Worm (Caenorhabditis elegans) whole organism, L4/young adult: Measurements from ENCODE around the gene aaim-1.

ENCODE experiments used
- W03F9.2 ChIP-seq: fragments of 150-350 bp; optimal IDR thresholded peaks from 2 replicates; lab custom pipeline; 2014; ENCODE audit warnings: missing biosample characterization, missing genetic modification characterization
- dao-5 ChIP-seq: sonication (generic microtip); optimal IDR thresholded peaks from 2 replicates; lab custom pipeline; 2016; ENCODE audit warnings: missing genotype, missing genetic modification characterization, moderate library complexity, missing compliant biosample characterization
- him-1 ChIP-seq: sonication (generic microtip); optimal IDR thresholded peaks from 2 replicates; lab custom pipeline; 2016; ENCODE audit warnings: missing genotype, missing genetic modification reagents, missing genetic modification characterization, missing compliant biosample characterization

aaim-1 gene

DNA sequence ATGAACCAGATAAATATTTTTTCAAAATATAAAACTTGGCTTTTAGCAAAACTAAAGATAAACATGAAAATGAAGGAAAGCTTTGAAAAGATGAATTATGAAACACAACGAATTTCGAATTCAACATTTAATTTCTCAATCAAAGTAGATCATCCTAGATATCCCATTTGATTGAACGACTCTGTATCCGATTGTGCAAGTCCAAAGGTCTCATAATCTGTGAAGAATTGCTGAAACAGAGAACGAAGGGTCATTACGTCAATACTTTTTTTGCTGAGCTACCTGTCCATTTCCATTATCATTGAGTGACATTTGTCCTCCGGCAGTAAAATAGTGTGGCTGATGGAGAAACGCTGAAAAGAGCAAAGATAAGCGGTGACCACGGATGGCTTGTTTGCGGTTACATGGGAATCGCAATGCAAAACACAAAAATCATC lies 39.6 kb downstream of the aaim-1 start:
- peak; percentile 44 for TF ChIP-seq dao-5 (tag; lab: Kevin White, UChicago)
- no peak for TF ChIP-seq him-1 (tag; lab: Kevin White, UChicago)

- no peak for TF ChIP-seq him-1 (tag; lab: Kevin White, UChicago)
- no peak for TF ChIP-seq W03F9.2 (tag; lab: Kevin White, UChicago)
- no peak for TF ChIP-seq dao-5 (tag; lab: Kevin White, UChicago)
Observed at ce11 chrX:6520644-6521043, 41.6 kb downstream of the aaim-1 start.

ce11 chrX:6519946-6520345 lies 42.3 kb downstream of the aaim-1 start:
- TF ChIP-seq dao-5 (tag; lab: Kevin White, UChicago) = no peak
- TF ChIP-seq W03F9.2 (tag; lab: Kevin White, UChicago) = no peak
- no peak for TF ChIP-seq him-1 (tag; lab: Kevin White, UChicago)

DNA sequence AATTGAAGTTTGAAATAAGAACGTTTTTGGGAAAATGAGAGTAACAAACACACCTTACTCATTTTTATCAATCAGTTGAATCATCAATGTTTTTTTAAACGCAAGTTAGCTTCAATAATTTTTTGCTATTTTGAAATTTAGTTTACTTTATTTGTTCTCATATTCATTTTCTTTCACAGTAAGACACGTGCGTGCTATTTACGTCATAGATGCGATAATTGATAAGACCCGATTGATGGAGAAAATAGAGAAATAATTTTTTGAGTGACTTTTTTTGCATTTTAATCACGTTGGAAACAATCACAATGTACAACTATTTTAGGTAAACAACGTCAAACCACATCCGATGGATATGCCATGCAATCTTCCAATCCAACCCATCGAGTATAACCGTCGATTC lies 42.8 kb downstream of the aaim-1 start:
- TF ChIP-seq him-1 (tag; lab: Kevin White, UChicago) = no peak
- TF ChIP-seq W03F9.2 (tag; lab: Kevin White, UChicago) = no peak
- no peak for TF ChIP-seq dao-5 (tag; lab: Kevin White, UChicago)

DNA sequence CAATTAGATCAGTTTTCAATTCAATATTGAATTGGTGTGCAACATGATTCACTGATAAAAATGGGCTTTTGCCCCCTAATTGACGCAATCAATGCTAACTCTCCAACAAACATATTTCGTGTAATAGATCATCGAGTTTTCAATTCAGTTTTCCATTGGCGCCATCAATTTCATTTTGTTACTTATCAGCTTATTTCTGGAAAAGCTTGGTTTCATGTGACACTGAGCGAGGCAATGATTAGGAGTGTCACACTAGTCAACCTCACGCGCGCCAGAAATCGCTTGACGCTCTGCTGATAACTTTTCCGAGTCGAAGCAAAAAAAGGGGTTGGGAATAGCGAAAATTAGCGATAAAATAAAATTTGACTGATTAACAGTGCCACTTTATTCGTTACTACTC lies 43.7 kb downstream of the aaim-1 start, which contains the start of gene ets-4:
TSS of gene ets-4 (plus strand) at position 347 of the 400 bp plus-strand sequence.
- TF ChIP-seq W03F9.2 (tag; lab: Kevin White, UChicago) = no peak
- TF ChIP-seq dao-5 (tag; lab: Kevin White, UChicago) = no peak
- no peak for TF ChIP-seq him-1 (tag; lab: Kevin White, UChicago)

- no peak for TF ChIP-seq W03F9.2 (tag; lab: Kevin White, UChicago)
- TF ChIP-seq dao-5 (tag; lab: Kevin White, UChicago) = no peak
- no peak for TF ChIP-seq him-1 (tag; lab: Kevin White, UChicago)
Observed at ce11 chrX:6517025-6517770, 45.0 kb downstream of the aaim-1 start.

DNA sequence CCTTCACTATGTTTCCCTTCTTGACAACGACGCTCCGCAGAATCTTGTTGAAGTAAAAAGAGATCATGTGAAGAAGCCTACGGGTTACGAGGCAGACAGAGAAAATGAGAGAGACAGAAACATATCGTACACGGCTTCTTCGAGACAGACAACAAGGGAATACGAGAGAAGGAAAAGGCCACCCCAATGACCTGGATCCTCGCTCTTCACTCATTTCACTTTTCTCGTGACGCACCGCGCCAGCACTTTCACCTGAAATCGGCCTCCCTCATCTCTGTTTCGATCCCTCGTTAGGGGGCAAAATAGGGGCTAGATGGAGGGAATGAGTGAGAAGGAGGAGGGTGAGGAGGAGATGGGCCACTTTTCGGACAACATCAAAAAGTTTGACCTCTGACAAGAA lies 47.0 kb downstream of the aaim-1 start:
- TF ChIP-seq dao-5 (tag; lab: Kevin White, UChicago) (no peak), W03F9.2 (tag; lab: Kevin White, UChicago) (no peak), him-1 (tag; lab: Kevin White, UChicago) (no peak)

- TF ChIP-seq him-1 (tag; lab: Kevin White, UChicago) = no peak
- no peak for TF ChIP-seq W03F9.2 (tag; lab: Kevin White, UChicago)
- no peak for TF ChIP-seq dao-5 (tag; lab: Kevin White, UChicago)
Observed at ce11 chrX:6514466-6514865, 47.8 kb downstream of the aaim-1 start.

DNA sequence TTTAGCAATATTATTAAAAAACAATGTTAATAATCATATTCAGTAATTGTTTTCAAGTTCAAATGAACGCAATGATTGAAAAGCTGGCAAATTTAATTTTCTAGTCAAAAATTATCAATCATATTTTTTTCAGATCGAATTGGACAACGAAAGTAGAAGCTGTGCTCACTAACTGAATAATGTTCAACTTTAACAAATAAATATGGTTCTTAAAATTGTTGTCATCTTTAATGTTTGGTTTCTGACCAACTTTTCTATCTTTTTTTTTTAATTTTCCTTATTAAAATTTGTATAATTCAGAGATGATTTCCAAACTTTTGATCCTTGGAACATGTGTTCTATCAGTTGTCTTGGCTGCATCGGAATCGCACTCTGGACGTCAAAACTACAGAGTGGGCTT lies 50.2 kb downstream of the aaim-1 start, which contains the start of gene ttr-35:
TSS of gene ttr-35 (plus strand) at position 301 of the 400 bp plus-strand sequence.
- TF ChIP-seq him-1 (tag; lab: Kevin White, UChicago) (no peak), dao-5 (tag; lab: Kevin White, UChicago) (no peak), W03F9.2 (tag; lab: Kevin White, UChicago) (no peak)

DNA sequence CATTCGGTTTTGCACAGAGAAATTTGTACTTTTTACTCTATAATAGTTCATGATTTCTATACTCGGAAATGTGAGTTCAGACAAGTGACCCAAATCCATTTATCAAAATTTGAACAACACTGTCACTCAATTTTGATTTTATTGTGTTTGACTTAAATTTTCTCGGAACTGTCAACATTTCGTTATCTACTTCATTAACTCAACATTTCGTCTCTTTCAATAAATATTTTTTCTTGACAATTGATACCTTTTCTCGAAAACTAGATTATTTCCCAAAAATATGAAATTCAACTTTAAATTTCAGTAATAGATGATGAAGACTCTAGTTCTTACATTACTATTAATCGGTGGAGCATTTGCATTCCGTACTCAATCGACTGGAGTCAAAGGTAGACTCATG lies 51.6 kb downstream of the aaim-1 start, which contains the start of gene ttr-36:
TSS of gene ttr-36 (plus strand) at position 301 of the 400 bp plus-strand sequence.
- TF ChIP-seq dao-5 (tag; lab: Kevin White, UChicago) = no peak

ce11 chrX:6509813-6510212 lies 52.4 kb downstream of the aaim-1 start:
- TF ChIP-seq him-1 (tag; lab: Kevin White, UChicago) (no peak), W03F9.2 (tag; lab: Kevin White, UChicago) (no peak), dao-5 (tag; lab: Kevin White, UChicago) (no peak)
